Fruit fly (Drosophila melanogaster) Kc167 (cell line): Measurements from ENCODE around the gene CG6294.

ENCODE experiments used
- Myc ChIP-seq: fragments of >200 bp; optimal IDR thresholded peaks from 2 replicates; lab custom pipeline; 2017; ENCODE audit warnings: missing external identifiers
- insv ChIP-seq: fragments of >200 bp; optimal IDR thresholded peaks from 3 replicates; lab custom pipeline; 2018; ENCODE audit warnings: missing external identifiers

dm6 chrX:15462436-15462857 is at the start of gene CG6294, which contains the start of the genes shtd and CG6299:
- peak; percentile 87 for TF ChIP-seq insv (lab: Kevin White, UChicago)
- TF ChIP-seq Myc (lab: Kevin White, UChicago), result no peak
